Fruit fly (Drosophila melanogaster) S2 (cell line): Measurements from ENCODE around the gene SerRS-m.

Experiments used
- CG8478 ChIP-seq: fragments of >200 bp; optimal IDR thresholded peaks from 2 replicates; lab custom pipeline; 2018
- CTCF ChIP-seq, 2 experiments: fragments of >200 bp; optimal IDR thresholded peaks; 2 replicates each; lab custom pipeline; 2018

- TF ChIP-seq CG8478 (no peak), CTCF (optimal IDR thresholded peaks at IDR 0.05; lab: Kevin White, UChicago) (no peak)
Observed at dm6 chr3R:15375470-15375869, 35.0 kb downstream of the SerRS-m start.
